Worm (Caenorhabditis elegans) whole organism, mixed stage, embryonic: ENCODE results near the gene cas-1.

Source experiments
- bed-3 ChIP-seq: fragments of 200-800 bp; sonication (Bioruptor generic); optimal IDR thresholded peaks from 3 replicates; lab custom pipeline; 2018; ENCODE audit warnings: mild to moderate bottlenecking, missing genetic modification characterization, moderate library complexity, missing compliant biosample characterization
- ces-1 ChIP-seq: fragments of 150-350 bp; optimal IDR thresholded peaks from 2 replicates; lab custom pipeline; 2014; ENCODE audit warnings: missing biosample characterization, missing genetic modification reagents, missing genetic modification characterization
- nhr-12 ChIP-seq: fragments of 150-350 bp; optimal IDR thresholded peaks from 2 replicates; lab custom pipeline; 2014; ENCODE audit warnings: missing biosample characterization, missing genetic modification characterization
- nhr-237 ChIP-seq: fragments of 150-350 bp; optimal IDR thresholded peaks from 2 replicates; lab custom pipeline; 2014; ENCODE audit warnings: missing biosample characterization, missing genetic modification characterization
- nhr-28 ChIP-seq: fragments of 150-350 bp; optimal IDR thresholded peaks from 2 replicates; lab custom pipeline; 2014; ENCODE audit warnings: missing biosample characterization, missing genetic modification characterization
- pha-4 ChIP-seq: fragments of 150-350 bp; optimal IDR thresholded peaks from 2 replicates; lab custom pipeline; 2018; ENCODE audit warnings: missing biosample characterization, missing genetic modification reagents, missing genetic modification characterization
- snpc-4 ChIP-seq: fragments of 150-350 bp; optimal IDR thresholded peaks from 2 replicates; lab custom pipeline; 2014; ENCODE audit warnings: missing biosample characterization, missing genetic modification characterization
- unc-39 ChIP-seq: fragments of 150-350 bp; optimal IDR thresholded peaks from 2 replicates; lab custom pipeline; 2014; ENCODE audit warnings: missing biosample characterization, missing genetic modification characterization
- unc-62 ChIP-seq: fragments of 150-350 bp; optimal IDR thresholded peaks from 2 replicates; lab custom pipeline; 2014; ENCODE audit warnings: missing biosample characterization, missing genetic modification reagents, missing genetic modification characterization
- ztf-11 ChIP-seq: fragments of 150-350 bp; optimal IDR thresholded peaks from 2 replicates; lab custom pipeline; 2014; ENCODE audit warnings: missing biosample characterization, missing genetic modification characterization

- TF ChIP-seq bed-3 (GFP tag; lab: Kevin White, UChicago) (no peak), nhr-237 (tag; lab: Kevin White, UChicago) (no peak), ztf-11 (tag; lab: Kevin White, UChicago) (no peak), nhr-12 (no peak), ces-1 (GFP tag; lab: Kevin White, UChicago) (no peak), snpc-4 (tag; lab: Kevin White, UChicago) (no peak), nhr-28 (tag; lab: Kevin White, UChicago) (no peak), pha-4 (tag; lab: Kevin White, UChicago) (no peak), unc-39 (tag; lab: Kevin White, UChicago) (no peak), unc-62 (GFP tag; lab: Kevin White, UChicago) (no peak)
Measured at ce11 chrX:16809689-16810088, 3.8 kb downstream of the cas-1 start.
